Worm (Caenorhabditis elegans): Measurements from ENCODE around the gene snr-6.
A peak's percentile ranks its signal among the peaks of the same experiment; 100 is the strongest.

snr-6 gene

ce11 chrIII:12411668-12412067 is 17.8 kb downstream of the snr-6 start:
- TF ChIP-seq B0310.2 (tag; optimal IDR thresholded peaks at IDR 0.05) (no peak), ets-7 (tag; optimal IDR thresholded peaks at IDR 0.05) (no peak), tra-4 (tag; optimal IDR thresholded peaks at IDR 0.05) (no peak)

ce11 chrIII:12411059-12411458 is 18.4 kb downstream of the snr-6 start:
- TF ChIP-seq B0310.2 (tag; optimal IDR thresholded peaks at IDR 0.05) (no peak), tbx-37 (GFP tag; conservative IDR thresholded peaks at IDR 0.05) (no peak), hnd-1 (tag; optimal IDR thresholded peaks at IDR 0.05) (no peak), pes-1 (GFP tag; IDR thresholded peaks at IDR 0.05) (no peak), sea-1 (GFP tag; conservative IDR thresholded peaks at IDR 0.05) (no peak), ceh-36 (tag; optimal IDR thresholded peaks at IDR 0.05) (no peak), hmbx-1 (tag; optimal IDR thresholded peaks at IDR 0.05) (no peak), aly-1 (tag; optimal IDR thresholded peaks at IDR 0.05) (no peak), ets-7 (tag; optimal IDR thresholded peaks at IDR 0.05) (no peak), tbx-11 (GFP tag; IDR thresholded peaks at IDR 0.05) (no peak), ama-1 (optimal IDR thresholded peaks at IDR 0.05) (no peak)

ce11 chrIII:12410304-12410703 is 19.1 kb downstream of the snr-6 start:
- TF ChIP-seq ets-7 (tag; optimal IDR thresholded peaks at IDR 0.05): no peak
- TF ChIP-seq ama-1 (optimal IDR thresholded peaks at IDR 0.05): no peak
- TF ChIP-seq aly-1 (tag; optimal IDR thresholded peaks at IDR 0.05): no peak
- TF ChIP-seq pes-1 (GFP tag; IDR thresholded peaks at IDR 0.05): no peak
- no peak for TF ChIP-seq scrt-1 (GFP tag; IDR thresholded peaks at IDR 0.05)
- no peak for TF ChIP-seq hnd-1 (tag; optimal IDR thresholded peaks at IDR 0.05)
- no peak for TF ChIP-seq ceh-13 (GFP tag; optimal IDR thresholded peaks at IDR 0.05)
- TF ChIP-seq flt-1 (GFP tag; IDR thresholded peaks at IDR 0.05): no peak
- no peak for TF ChIP-seq tbx-37 (GFP tag; conservative IDR thresholded peaks at IDR 0.05)
- no peak for TF ChIP-seq ceh-36 (tag; optimal IDR thresholded peaks at IDR 0.05)
- TF ChIP-seq sea-1 (GFP tag; conservative IDR thresholded peaks at IDR 0.05): no peak
- TF ChIP-seq tra-4 (tag; optimal IDR thresholded peaks at IDR 0.05): no peak
- no peak for TF ChIP-seq B0310.2 (tag; optimal IDR thresholded peaks at IDR 0.05)
- TF ChIP-seq tbx-11 (GFP tag; IDR thresholded peaks at IDR 0.05): no peak
- TF ChIP-seq hmbx-1 (tag; optimal IDR thresholded peaks at IDR 0.05): no peak
- no peak for TF ChIP-seq F13C5.2 (tag; optimal IDR thresholded peaks at IDR 0.05)
- TF ChIP-seq hmg-4 (GFP tag; optimal IDR thresholded peaks at IDR 0.05): no peak

ce11 chrIII:12399709-12400108 is 29.7 kb downstream of the snr-6 start:
- peak; percentile 48; the same call in 1 of the 2 replicates for TF ChIP-seq tbx-37 (GFP tag; conservative IDR thresholded peaks at IDR 0.05)
- TF ChIP-seq scrt-1 (GFP tag; IDR thresholded peaks at IDR 0.05): peak; percentile 77
- TF ChIP-seq F13C5.2 (tag; optimal IDR thresholded peaks at IDR 0.05): peak; percentile 40
- TF ChIP-seq ama-1 (optimal IDR thresholded peaks at IDR 0.05): no peak
- TF ChIP-seq pes-1 (GFP tag; IDR thresholded peaks at IDR 0.05): peak; percentile 81
- TF ChIP-seq flt-1 (GFP tag; IDR thresholded peaks at IDR 0.05): peak; percentile 75
- peak; percentile 6 for TF ChIP-seq hnd-1 (tag; optimal IDR thresholded peaks at IDR 0.05)
- TF ChIP-seq tbx-11 (GFP tag; IDR thresholded peaks at IDR 0.05): peak; percentile 56; the same call in 1 of the 2 replicates
- peak; percentile 15 for TF ChIP-seq hmbx-1 (tag; optimal IDR thresholded peaks at IDR 0.05)
- TF ChIP-seq sea-1 (GFP tag; conservative IDR thresholded peaks at IDR 0.05): no peak
- TF ChIP-seq aly-1 (tag; optimal IDR thresholded peaks at IDR 0.05): peak; percentile 68
- no peak for TF ChIP-seq ets-7 (tag; optimal IDR thresholded peaks at IDR 0.05)
- peak; percentile 54 for TF ChIP-seq ceh-36 (tag; optimal IDR thresholded peaks at IDR 0.05)
- TF ChIP-seq ceh-13 (GFP tag; optimal IDR thresholded peaks at IDR 0.05): peak; percentile 31
- TF ChIP-seq hmg-4 (GFP tag; optimal IDR thresholded peaks at IDR 0.05): peak; percentile 8
- no peak for TF ChIP-seq tra-4 (tag; optimal IDR thresholded peaks at IDR 0.05)
- peak; percentile 22 for TF ChIP-seq B0310.2 (tag; optimal IDR thresholded peaks at IDR 0.05)

- TF ChIP-seq B0310.2 (tag; optimal IDR thresholded peaks at IDR 0.05): no peak
- TF ChIP-seq flt-1 (GFP tag; IDR thresholded peaks at IDR 0.05): no peak
- no peak for TF ChIP-seq ama-1 (optimal IDR thresholded peaks at IDR 0.05)
- TF ChIP-seq tra-4 (tag; optimal IDR thresholded peaks at IDR 0.05): no peak
- no peak for TF ChIP-seq hmbx-1 (tag; optimal IDR thresholded peaks at IDR 0.05)
- TF ChIP-seq ceh-13 (GFP tag; optimal IDR thresholded peaks at IDR 0.05): no peak
- no peak for TF ChIP-seq sea-1 (GFP tag; conservative IDR thresholded peaks at IDR 0.05)
- TF ChIP-seq tbx-37 (GFP tag; conservative IDR thresholded peaks at IDR 0.05): no peak
- TF ChIP-seq tbx-11 (GFP tag; IDR thresholded peaks at IDR 0.05): no peak
- no peak for TF ChIP-seq hmg-4 (GFP tag; optimal IDR thresholded peaks at IDR 0.05)
- TF ChIP-seq hnd-1 (tag; optimal IDR thresholded peaks at IDR 0.05): no peak
- TF ChIP-seq aly-1 (tag; optimal IDR thresholded peaks at IDR 0.05): no peak
- no peak for TF ChIP-seq ceh-36 (tag; optimal IDR thresholded peaks at IDR 0.05)
- no peak for TF ChIP-seq scrt-1 (GFP tag; IDR thresholded peaks at IDR 0.05)
These were observed 31.0 kb downstream of the snr-6 start for ce11 chrIII:12398468-12398867.

ce11 chrIII:12395085-12395484 is 34.3 kb downstream of the snr-6 start, which contains the start of gene Y49E10.10:
Gene Y49E10.10 (plus strand): TSS chrIII:12395465.
- no peak for TF ChIP-seq hnd-1 (tag; optimal IDR thresholded peaks at IDR 0.05)
- no peak for TF ChIP-seq F13C5.2 (tag; optimal IDR thresholded peaks at IDR 0.05)
- TF ChIP-seq hmbx-1 (tag; optimal IDR thresholded peaks at IDR 0.05): no peak
- no peak for TF ChIP-seq sea-1 (GFP tag; conservative IDR thresholded peaks at IDR 0.05)
- TF ChIP-seq tra-4 (tag; optimal IDR thresholded peaks at IDR 0.05): no peak
- TF ChIP-seq hmg-4 (GFP tag; optimal IDR thresholded peaks at IDR 0.05): no peak
- no peak for TF ChIP-seq aly-1 (tag; optimal IDR thresholded peaks at IDR 0.05)
- TF ChIP-seq tbx-37 (GFP tag; conservative IDR thresholded peaks at IDR 0.05): no peak
- no peak for TF ChIP-seq ets-7 (tag; optimal IDR thresholded peaks at IDR 0.05)
- TF ChIP-seq ceh-36 (tag; optimal IDR thresholded peaks at IDR 0.05): no peak
- TF ChIP-seq ceh-13 (GFP tag; optimal IDR thresholded peaks at IDR 0.05): no peak
- TF ChIP-seq scrt-1 (GFP tag; IDR thresholded peaks at IDR 0.05): no peak

ce11 chrIII:12388106-12388505 is 41.3 kb downstream of the snr-6 start:
- no peak for TF ChIP-seq tra-4 (tag; optimal IDR thresholded peaks at IDR 0.05)
- TF ChIP-seq pes-1 (GFP tag; IDR thresholded peaks at IDR 0.05): no peak
- TF ChIP-seq ceh-36 (tag; optimal IDR thresholded peaks at IDR 0.05): no peak
- TF ChIP-seq flt-1 (GFP tag; IDR thresholded peaks at IDR 0.05): no peak
- TF ChIP-seq hmbx-1 (tag; optimal IDR thresholded peaks at IDR 0.05): no peak
- TF ChIP-seq tbx-37 (GFP tag; conservative IDR thresholded peaks at IDR 0.05): no peak
- TF ChIP-seq B0310.2 (tag; optimal IDR thresholded peaks at IDR 0.05): no peak
- no peak for TF ChIP-seq scrt-1 (GFP tag; IDR thresholded peaks at IDR 0.05)

Measured in whole organism, early embryonic.